Fruit fly (Drosophila melanogaster): ENCODE measurements around the gene Mrp4.

DNA sequence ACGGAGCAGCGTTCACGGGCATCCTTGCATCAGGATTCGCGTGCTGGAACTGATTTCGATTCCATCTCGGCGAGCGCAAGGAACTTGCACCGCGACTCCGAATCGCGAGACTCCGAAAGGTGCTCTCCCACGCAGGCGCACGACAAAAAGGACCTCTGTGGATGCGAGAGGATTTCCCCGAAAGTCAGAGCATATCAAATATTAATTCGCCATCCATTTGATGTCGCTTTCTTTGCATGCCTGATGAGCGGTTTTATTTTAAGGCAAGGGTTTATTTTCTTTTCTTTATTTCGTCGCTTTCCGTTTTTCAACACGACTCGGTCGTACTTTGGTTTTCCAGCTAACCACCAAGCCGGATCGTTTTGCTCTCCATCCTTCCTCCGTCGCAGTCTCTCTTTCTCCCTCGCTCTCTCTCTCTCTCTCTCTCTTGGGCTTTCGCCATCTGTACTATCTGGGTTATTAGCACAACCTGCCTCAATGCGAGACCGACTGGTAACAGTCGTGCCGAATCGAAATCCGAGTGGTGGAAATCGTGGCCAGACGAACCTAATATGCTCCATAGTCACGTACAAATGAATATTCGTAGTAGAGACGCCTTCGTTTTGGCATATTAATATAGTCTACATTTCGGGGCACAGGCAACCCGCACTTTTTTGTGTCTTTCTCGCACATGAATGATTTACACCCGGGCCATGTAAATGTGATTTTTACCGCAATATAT is 26.0 kb upstream of the Mrp4 start, which contains the start of gene dpr4:
- TF ChIP-seq Crg-1 (GFP tag; optimal IDR thresholded peaks at IDR 0.05) (no peak), Hr96 (GFP tag; optimal IDR thresholded peaks at IDR 0.05) (no peak), cic (GFP tag; optimal IDR thresholded peaks at IDR 0.05) (no peak), CG11617 (GFP tag; optimal IDR thresholded peaks at IDR 0.05) (no peak), CG1620 (GFP tag; optimal IDR thresholded peaks at IDR 0.05) (no peak)
